Worm (Caenorhabditis elegans) whole organism, midembryonic: ENCODE data around the gene W02A2.8.

Experiments
- cog-1 ChIP-seq: sonication (generic microtip); optimal IDR thresholded peaks from 2 replicates; lab custom pipeline; 2016; ENCODE audit warnings: missing genetic modification characterization, missing compliant biosample characterization
- flt-1 ChIP-seq: fragments of 200-800 bp; sonication (Bioruptor generic); IDR thresholded peaks from 2 replicates; pipeline ENCODE4 v1.3.6; 2022; ENCODE audit warnings: missing genetic modification characterization, missing compliant biosample characterization
- klf-2 ChIP-seq: fragments of 200-800 bp; sonication (Bioruptor generic); conservative IDR thresholded peaks from 2 replicates; pipeline ENCODE4 v1.3.6; 2022; ENCODE audit warnings: missing genetic modification reagents, missing genetic modification characterization, missing compliant biosample characterization
- ref-1 ChIP-seq: fragments of 200-800 bp; sonication (Bioruptor generic); conservative IDR thresholded peaks from 2 replicates; pipeline ENCODE4 v1.3.6; 2022; ENCODE audit warnings: missing genetic modification reagents, missing genetic modification characterization, missing compliant biosample characterization
- tab-1 ChIP-seq: fragments of 200-800 bp; sonication (Bioruptor generic); IDR thresholded peaks from 2 replicates; pipeline ENCODE4 v1.3.6; 2022; ENCODE audit warnings: missing genetic modification characterization, missing compliant biosample characterization
- ztf-23 ChIP-seq: fragments of 200-800 bp; sonication (Bioruptor generic); IDR thresholded peaks from 2 replicates; pipeline ENCODE4 v1.3.6; 2022; ENCODE audit warnings: missing genetic modification reagents, missing genetic modification characterization, missing compliant biosample characterization
- ztf-29 ChIP-seq: fragments of 200-800 bp; sonication (Bioruptor generic); IDR thresholded peaks from 2 replicates; pipeline ENCODE4 v1.3.6; 2022; ENCODE audit warnings: missing genetic modification reagents, missing genetic modification characterization, missing compliant biosample characterization

DNA sequence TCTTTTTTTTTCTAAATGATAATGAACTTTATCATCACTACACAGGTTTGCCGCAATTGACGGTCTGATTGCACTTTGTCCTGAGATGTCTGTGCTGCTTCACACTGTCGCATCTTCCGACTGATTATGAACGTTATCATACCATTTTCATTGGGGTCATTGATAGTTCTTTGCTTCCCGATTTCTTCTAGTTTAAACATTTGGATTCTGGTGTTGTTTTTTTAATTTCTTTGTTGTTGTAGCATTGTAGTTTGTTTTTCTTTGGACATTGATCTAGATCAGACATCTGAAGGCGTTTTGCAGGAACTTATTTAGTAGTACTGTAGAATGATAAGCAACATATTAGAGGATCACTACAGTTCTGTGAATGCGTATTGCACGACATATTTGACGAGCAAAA, 39.6 kb downstream of the W02A2.8 start:
- TF ChIP-seq klf-2 (GFP tag; lab: Robert Waterston, UW) (no peak), flt-1 (GFP tag; lab: Robert Waterston, UW) (no peak), ref-1 (GFP tag; lab: Robert Waterston, UW) (no peak), cog-1 (tag; lab: Kevin White, UChicago) (no peak), ztf-29 (GFP tag; lab: Robert Waterston, UW) (no peak), ztf-23 (GFP tag; lab: Robert Waterston, UW) (no peak), tab-1 (no peak)
